Worm (Caenorhabditis elegans) whole organism, early embryonic: ENCODE measurements around the gene srt-70.

Source experiments
- ama-1 ChIP-seq: fragments of 150-350 bp; optimal IDR thresholded peaks from 2 replicates; lab custom pipeline; 2014
- flt-1 ChIP-seq: fragments of 200-800 bp; sonication (Bioruptor generic); IDR thresholded peaks from 2 replicates; pipeline ENCODE4 v1.3.6; 2022; ENCODE audit warnings: missing genetic modification characterization, missing compliant biosample characterization
- hmbx-1 ChIP-seq: sonication (generic microtip); optimal IDR thresholded peaks from 2 replicates; lab custom pipeline; 2016; ENCODE audit warnings: mild to moderate bottlenecking, missing genetic modification characterization, missing compliant biosample characterization
- hmg-4 ChIP-seq: fragments of 200-800 bp; sonication (Bioruptor generic); optimal IDR thresholded peaks from 2 replicates; lab custom pipeline; 2018; ENCODE audit warnings: mild to moderate bottlenecking, missing genetic modification characterization, missing compliant biosample characterization
- pes-1 ChIP-seq: fragments of 200-800 bp; sonication (Bioruptor generic); IDR thresholded peaks from 2 replicates; pipeline ENCODE4 v1.3.6; 2022; ENCODE audit warnings: missing genetic modification reagents, missing genetic modification characterization, missing compliant biosample characterization
- sea-1 ChIP-seq: fragments of 200-800 bp; sonication (Bioruptor generic); conservative IDR thresholded peaks from 2 replicates; pipeline ENCODE4 v1.3.6; 2022; ENCODE audit warnings: missing genetic modification characterization, missing compliant biosample characterization
- tbx-37 ChIP-seq: fragments of 200-800 bp; sonication (Bioruptor generic); conservative IDR thresholded peaks from 2 replicates; pipeline ENCODE4 v1.3.6; 2022; ENCODE audit warnings: missing genetic modification reagents, missing genetic modification characterization, missing compliant biosample characterization

DNA sequence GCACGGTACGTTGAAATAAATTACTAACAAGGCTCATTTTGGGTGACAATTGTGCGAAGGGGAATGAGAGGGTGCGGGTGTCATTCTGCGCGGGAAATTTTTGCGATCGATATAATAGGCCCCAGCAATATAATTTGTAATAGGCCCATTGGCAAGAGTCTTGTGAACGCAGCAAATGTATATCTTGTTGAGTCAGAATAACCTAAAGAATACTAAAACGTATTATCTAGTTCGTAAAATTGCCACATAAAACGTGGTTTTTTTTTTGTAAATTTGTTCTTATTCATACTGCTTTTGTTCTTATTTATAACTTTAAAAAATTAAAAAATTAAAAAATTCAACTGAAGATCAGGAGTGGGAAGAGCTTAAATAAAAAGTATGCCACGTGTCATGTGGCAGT lies 19.9 kb downstream of the srt-70 start, which contains the start of gene C52A10.3:
- no peak for TF ChIP-seq pes-1
- no peak for TF ChIP-seq sea-1 (GFP tag; lab: Robert Waterston, UW)
- TF ChIP-seq flt-1 (GFP tag; lab: Robert Waterston, UW), result no peak
- TF ChIP-seq ama-1, result no peak
- no peak for TF ChIP-seq tbx-37 (GFP tag; lab: Robert Waterston, UW)
- TF ChIP-seq hmg-4, result no peak
- TF ChIP-seq hmbx-1 (tag; lab: Kevin White, UChicago), result no peak
